Fruit fly (Drosophila melanogaster) whole organism, wandering third instar larva: Measurements from ENCODE around the gene mre11.

Experiments
- Dfd ChIP-seq: fragments of >200 bp; optimal IDR thresholded peaks from 2 replicates; lab custom pipeline; 2017; ENCODE audit warnings: missing biosample characterization, missing genetic modification characterization
- Hr78 ChIP-seq: fragments of >200 bp; optimal IDR thresholded peaks from 2 replicates; lab custom pipeline; 2017; ENCODE audit warnings: missing biosample characterization, missing genetic modification characterization
- Jra ChIP-seq: sonication (Bioruptor generic); optimal IDR thresholded peaks from 2 replicates; lab custom pipeline; 2016; ENCODE audit warnings: missing biosample characterization, missing genetic modification characterization
- Myc ChIP-seq: fragments of >200 bp; optimal IDR thresholded peaks from 2 replicates; lab custom pipeline; 2017
- Rel ChIP-seq, 2 experiments: fragments of 200-800 bp; sonication (Bioruptor generic) in 1 of 2; optimal IDR thresholded peaks; 2 replicates in 1 of 2; 3 replicates in 1 of 2; lab custom pipeline; 2016 to 2019; ENCODE audit warnings: mild to moderate bottlenecking in 2 of 2, missing biosample characterization in 2 of 2, missing genetic modification characterization in 2 of 2, moderate library complexity in 1 of 2
- Vsx2 ChIP-seq: fragments of 200-300, 225-300 bp; sonication (Bioruptor generic); optimal IDR thresholded peaks from 2 replicates; lab custom pipeline; 2018; ENCODE audit warnings: missing biosample characterization, missing genetic modification characterization; ENCODE audit not compliant: partially characterized antibody
- dsf ChIP-seq: sonication (Bioruptor generic); optimal IDR thresholded peaks from 2 replicates; lab custom pipeline; 2016; ENCODE audit warnings: missing biosample characterization, missing genetic modification characterization, borderline replicate concordance
- fru ChIP-seq: fragments of 200-800 bp; sonication (Bioruptor generic); optimal IDR thresholded peaks from 3 replicates; lab custom pipeline; 2016; ENCODE audit warnings: missing biosample characterization, mild to moderate bottlenecking, missing genetic modification characterization
- lola ChIP-seq: fragments of >200 bp; optimal IDR thresholded peaks from 2 replicates; lab custom pipeline; 2017; ENCODE audit warnings: missing biosample characterization, missing genetic modification characterization
- psq ChIP-seq: fragments of 200-800 bp; sonication (Bioruptor generic); optimal IDR thresholded peaks from 3 replicates; lab custom pipeline; 2017; ENCODE audit warnings: missing biosample characterization, mild to moderate bottlenecking, missing genetic modification characterization, moderate library complexity
- usp ChIP-seq: fragments of >200 bp; optimal IDR thresholded peaks from 2 replicates; lab custom pipeline; 2017; ENCODE audit warnings: missing biosample characterization, missing genetic modification characterization

- TF ChIP-seq Jra (GFP tag; lab: Kevin White, UChicago) = no peak
- TF ChIP-seq Vsx2 (GFP tag; lab: Kevin White, UChicago) = no peak
- TF ChIP-seq Hr78 (GFP tag; lab: Kevin White, UChicago) = no peak
- no peak for TF ChIP-seq usp (GFP tag; lab: Kevin White, UChicago)
- TF ChIP-seq fru (GFP tag; lab: Kevin White, UChicago) = no peak
- TF ChIP-seq Rel (GFP tag; optimal IDR thresholded peaks at IDR 0.05; lab: Kevin White, UChicago) = no peak
- no peak for TF ChIP-seq Rel (tag; optimal IDR thresholded peaks at IDR 0.05; lab: Kevin White, UChicago)
- TF ChIP-seq lola (GFP tag; lab: Kevin White, UChicago) = no peak
- no peak for TF ChIP-seq Dfd (GFP tag; lab: Kevin White, UChicago)
- TF ChIP-seq dsf (GFP tag; lab: Kevin White, UChicago) = no peak
- TF ChIP-seq Myc (lab: Kevin White, UChicago) = no peak
- no peak for TF ChIP-seq psq (GFP tag; lab: Kevin White, UChicago)
These were observed 36.6 kb downstream of the mre11 start for dm6 chr2L:11318464-11318863.
